Fruit fly (Drosophila melanogaster): ENCODE measurements around the gene Hyls1.
A peak's percentile ranks its signal among the peaks of the same experiment; 100 is the strongest.

Gene Hyls1

dm6 chr2L:16317777-16318610, 34.4 kb downstream of the Hyls1 start (continued):
- TF ChIP-seq slou (GFP tag; optimal IDR thresholded peaks at IDR 0.05) (no peak), CG7556 (GFP tag; optimal IDR thresholded peaks at IDR 0.05) (peak; percentile 55), Antp (GFP tag; optimal IDR thresholded peaks at IDR 0.05) (no peak), bigmax (GFP tag; optimal IDR thresholded peaks at IDR 0.05) (no peak), wdn (GFP tag; IDR thresholded peaks at IDR 0.05) (0 out of 2 replicates have a peak, but pooled peaks have one; percentile 21), CG11504 (tag; optimal IDR thresholded peaks at IDR 0.05) (peak; percentile 1), ken (GFP tag; IDR thresholded peaks at IDR 0.05) (0 out of 3 replicates have a peak, but pooled peaks have one; percentile 13), CG30020 (tag; optimal IDR thresholded peaks at IDR 0.05) (no peak), wor (GFP tag; IDR thresholded peaks at IDR 0.05) (no peak), Drgx (GFP tag; IDR thresholded peaks at IDR 0.05) (no peak), NK7.1 (GFP tag; optimal IDR thresholded peaks at IDR 0.05) (peak; percentile 40), pan (optimal IDR thresholded peaks at IDR 0.05) (no peak), pan (GFP tag; optimal IDR thresholded peaks at IDR 0.05 in 1 of 2, IDR thresholded peaks at IDR 0.05 in 1 of 2) (no peak), sens-2 (GFP tag; IDR thresholded peaks at IDR 0.05) (no peak), CG3838 (GFP tag; optimal IDR thresholded peaks at IDR 0.05) (peak; percentile 44), Rfx (GFP tag; IDR thresholded peaks at IDR 0.05) (peak; percentile 55; the same call in 1 of the 2 replicates), wek (GFP tag; optimal IDR thresholded peaks at IDR 0.05) (peak; percentile 72), zfh2 (GFP tag; optimal IDR thresholded peaks at IDR 0.05) (no peak), Hand (GFP tag; optimal IDR thresholded peaks at IDR 0.05) (no peak), CG10147 (GFP tag; optimal IDR thresholded peaks at IDR 0.05) (peak; percentile 41), Deaf1 (tag; optimal IDR thresholded peaks at IDR 0.05) (no peak), CG1024 (GFP tag; IDR thresholded peaks at IDR 0.05) (no peak), tll (GFP tag; optimal IDR thresholded peaks at IDR 0.05) (no peak), seq (GFP tag; IDR thresholded peaks at IDR 0.05) (peak; percentile 56; the same call in 1 of the 2 replicates), CG15514 (GFP tag; optimal IDR thresholded peaks at IDR 0.05) (peak; percentile 13), CG34422 (GFP tag; IDR thresholded peaks at IDR 0.05) (no peak), Atf3 (GFP tag; optimal IDR thresholded peaks at IDR 0.05) (no peak), ci (GFP tag; IDR thresholded peaks at IDR 0.05) (peak; percentile 70; the same call in 2 of the 3 replicates), CG17328 (GFP tag; IDR thresholded peaks at IDR 0.05) (no peak), sima (GFP tag; optimal IDR thresholded peaks at IDR 0.05) (no peak), CG14710 (tag; optimal IDR thresholded peaks at IDR 0.05) (no peak), BEAF-32 (GFP tag; optimal IDR thresholded peaks at IDR 0.05) (no peak), CG33557 (GFP tag; optimal IDR thresholded peaks at IDR 0.05) (no peak), sisA (GFP tag; IDR thresholded peaks at IDR 0.05) (no peak), CG30403 (GFP tag; optimal IDR thresholded peaks at IDR 0.05) (no peak), Adf1 (GFP tag; IDR thresholded peaks at IDR 0.05) (no peak), Atf6 (GFP tag; IDR thresholded peaks at IDR 0.05) (peak; percentile 71), rib (GFP tag; IDR thresholded peaks at IDR 0.05) (no peak), bcd (GFP tag; optimal IDR thresholded peaks at IDR 0.05) (peak; percentile 6), Rx (GFP tag; IDR thresholded peaks at IDR 0.05) (no peak), Mrtf (GFP tag; IDR thresholded peaks at IDR 0.05) (no peak), CG1233 (GFP tag; optimal IDR thresholded peaks at IDR 0.05) (peak; percentile 15), CG12299 (tag; optimal IDR thresholded peaks at IDR 0.05) (peak; percentile 67), nerfin-2 (GFP tag; IDR thresholded peaks at IDR 0.05; ENCODE audit: partially characterized antibody) (no peak), CG13894 (tag; optimal IDR thresholded peaks at IDR 0.05) (peak; percentile 4), CG4820 (GFP tag; optimal IDR thresholded peaks at IDR 0.05) (no peak), D19B (GFP tag; optimal IDR thresholded peaks at IDR 0.05) (no peak), nom (GFP tag; optimal IDR thresholded peaks at IDR 0.05) (no peak), CG34224 (GFP tag; IDR thresholded peaks at IDR 0.05; ENCODE audit: partially characterized antibody) (no peak)
